Worm (Caenorhabditis elegans) whole organism, young adult: ENCODE data around the gene R05A10.3.

Source experiments
- B0019.2 ChIP-seq: fragments of 200-800 bp; sonication (Bioruptor generic); conservative IDR thresholded peaks from 2 replicates; pipeline ENCODE4 v1.3.6; 2022; ENCODE audit warnings: missing genetic modification reagents, missing genetic modification characterization, missing compliant biosample characterization
- C06A6.2 ChIP-seq: fragments of 200-800 bp; sonication (Bioruptor generic); conservative IDR thresholded peaks from 2 replicates; pipeline ENCODE4 v1.3.6; 2022; ENCODE audit warnings: missing genetic modification characterization, missing compliant biosample characterization
- F22D6.2 ChIP-seq: sonication (generic microtip); optimal IDR thresholded peaks from 2 replicates; lab custom pipeline; 2016; ENCODE audit warnings: mild to moderate bottlenecking, missing genetic modification characterization, missing compliant biosample characterization
- F23B12.7 ChIP-seq: sonication (generic microtip); optimal IDR thresholded peaks from 2 replicates; lab custom pipeline; 2017; ENCODE audit warnings: missing genetic modification characterization, mild to moderate bottlenecking, missing compliant biosample characterization, antibody characterized with exemption, moderate library complexity; ENCODE audit not compliant: insufficient read depth
- F55B11.4 ChIP-seq: sonication (generic microtip); optimal IDR thresholded peaks from 2 replicates; lab custom pipeline; 2016; ENCODE audit warnings: missing compliant biosample characterization, missing genetic modification characterization, borderline replicate concordance; ENCODE audit not compliant: insufficient read depth
- F57A8.1 ChIP-seq: fragments of 200-800 bp; sonication (Bioruptor generic); optimal IDR thresholded peaks from 2 replicates; lab custom pipeline; 2018; ENCODE audit warnings: mild to moderate bottlenecking, missing genetic modification characterization, moderate library complexity, missing compliant biosample characterization
- F57C9.4 ChIP-seq: sonication (generic microtip); optimal IDR thresholded peaks from 2 replicates; lab custom pipeline; 2017; ENCODE audit warnings: mild to moderate bottlenecking, missing genetic modification characterization, missing compliant biosample characterization
- K11D2.4 ChIP-seq: fragments of 200-800 bp; sonication (Bioruptor generic); IDR thresholded peaks from 2 replicates; pipeline ENCODE4 v1.3.6; 2022; ENCODE audit warnings: missing genetic modification reagents, missing genetic modification characterization, missing compliant biosample characterization
- T07F8.4 ChIP-seq: sonication (generic microtip); optimal IDR thresholded peaks from 2 replicates; lab custom pipeline; 2016; ENCODE audit warnings: mild to moderate bottlenecking, missing genetic modification characterization, moderate library complexity, missing compliant biosample characterization
- Y53F4B.3 ChIP-seq: fragments of 200-800 bp; sonication (Bioruptor generic); IDR thresholded peaks from 2 replicates; pipeline ENCODE4 v1.3.6; 2022; ENCODE audit warnings: missing genetic modification reagents, missing genetic modification characterization, missing compliant biosample characterization
- Y56A3A.18 ChIP-seq: fragments of 200-800 bp; sonication (Bioruptor generic); IDR thresholded peaks from 2 replicates; pipeline ENCODE4 v1.3.6; 2022; ENCODE audit warnings: missing genetic modification reagents, missing genetic modification characterization, missing compliant biosample characterization
- Y95B8A.8 ChIP-seq: fragments of 200-800 bp; sonication (Bioruptor generic); IDR thresholded peaks from 2 replicates; pipeline ENCODE4 v1.3.6; 2022; ENCODE audit warnings: missing genetic modification reagents, missing genetic modification characterization, missing compliant biosample characterization
- ama-1 ChIP-seq, 3 experiments: fragments of 150-350 bp in 1 of 3; sonication (generic microtip) in 2 of 3; optimal IDR thresholded peaks; 2 replicates each; lab custom pipeline; 2014 to 2018; ENCODE audit warnings: missing biosample characterization in 2 of 3, missing genetic modification characterization in 2 of 3, missing genetic modification reagents in 2 of 3
- attf-6 ChIP-seq: fragments of 200-800 bp; sonication (Bioruptor generic); IDR thresholded peaks from 2 replicates; pipeline ENCODE4 v1.3.6; 2022; ENCODE audit warnings: missing genetic modification reagents, missing genetic modification characterization, missing compliant biosample characterization
- bed-2 ChIP-seq: fragments of 200-800 bp; sonication (Bioruptor generic); IDR thresholded peaks from 2 replicates; pipeline ENCODE4 v1.3.6; 2022; ENCODE audit warnings: missing genetic modification reagents, missing genetic modification characterization, missing compliant biosample characterization
- ccch-3 ChIP-seq: fragments of 200-800 bp; sonication (Bioruptor generic); optimal IDR thresholded peaks from 2 replicates; lab custom pipeline; 2018; ENCODE audit warnings: mild to moderate bottlenecking, missing genetic modification characterization, missing compliant biosample characterization
- ceh-58 ChIP-seq: fragments of 200-800 bp; sonication (Bioruptor generic); IDR thresholded peaks from 2 replicates; pipeline ENCODE4 v1.3.6; 2022; ENCODE audit warnings: missing genetic modification characterization, missing compliant biosample characterization
- dox-1 ChIP-seq: fragments of 200-800 bp; sonication (Bioruptor generic); IDR thresholded peaks from 2 replicates; pipeline ENCODE4 v1.3.6; 2022; ENCODE audit warnings: missing genetic modification reagents, missing genetic modification characterization, missing compliant biosample characterization
- efl-1 ChIP-seq: fragments of 150-350 bp; optimal IDR thresholded peaks from 2 replicates; lab custom pipeline; 2014; ENCODE audit warnings: missing biosample characterization, missing genetic modification reagents, missing genetic modification characterization
- egl-44 ChIP-seq: fragments of 200-800 bp; sonication (Bioruptor generic); IDR thresholded peaks from 2 replicates; pipeline ENCODE4 v1.3.6; 2022; ENCODE audit warnings: missing genetic modification reagents, missing genetic modification characterization, missing compliant biosample characterization
- fkh-3 ChIP-seq: sonication (generic microtip); optimal IDR thresholded peaks from 2 replicates; lab custom pipeline; 2016; ENCODE audit warnings: mild to moderate bottlenecking, missing genetic modification characterization, missing compliant biosample characterization
- hlh-26 ChIP-seq: fragments of 200-800 bp; sonication (Bioruptor generic); conservative IDR thresholded peaks from 2 replicates; pipeline ENCODE4 v1.3.6; 2022; ENCODE audit warnings: missing genetic modification reagents, missing genetic modification characterization, missing compliant biosample characterization
- hmg-1.2 ChIP-seq: fragments of 200-800 bp; sonication (Bioruptor generic); IDR thresholded peaks from 2 replicates; pipeline ENCODE4 v1.3.6; 2022; ENCODE audit warnings: missing genetic modification reagents, missing genetic modification characterization, missing compliant biosample characterization
- mcd-1 ChIP-seq: fragments of 200-800 bp; sonication (Bioruptor generic); IDR thresholded peaks from 2 replicates; pipeline ENCODE4 v1.3.6; 2022; ENCODE audit warnings: missing genetic modification reagents, missing genetic modification characterization, missing compliant biosample characterization
- mel-28 ChIP-seq: sonication (generic microtip); optimal IDR thresholded peaks from 2 replicates; lab custom pipeline; 2016; ENCODE audit warnings: borderline replicate concordance, mild to moderate bottlenecking, missing genetic modification characterization, missing compliant biosample characterization
- mes-4 ChIP-seq: sonication (generic microtip); optimal IDR thresholded peaks from 2 replicates; lab custom pipeline; 2016; ENCODE audit warnings: missing genotype, missing genetic modification characterization, missing compliant biosample characterization
- nhr-80 ChIP-seq: sonication (generic microtip); optimal IDR thresholded peaks from 2 replicates; lab custom pipeline; 2016; ENCODE audit warnings: missing genetic modification characterization, missing compliant biosample characterization
- rec-8 ChIP-seq, 2 experiments: sonication (generic microtip); optimal IDR thresholded peaks; 2 replicates each; lab custom pipeline; 2016; ENCODE audit warnings: mild to moderate bottlenecking in 2 of 2, missing genetic modification characterization in 2 of 2, missing genetic modification reagents in 2 of 2, missing genotype in 2 of 2, missing biosample characterization in 1 of 2, missing compliant biosample characterization in 1 of 2, moderate library complexity in 1 of 2
- repo-1 ChIP-seq: sonication (generic microtip); optimal IDR thresholded peaks from 2 replicates; lab custom pipeline; 2017; ENCODE audit warnings: mild to moderate bottlenecking, missing genetic modification characterization, missing compliant biosample characterization
- snpc-4 ChIP-seq, 5 experiments: fragments of 150-350 bp in 1 of 5; sonication (generic microtip) in 4 of 5; optimal IDR thresholded peaks; 2 replicates each; lab custom pipeline; 2014 to 2018; ENCODE audit warnings: missing genetic modification characterization in 5 of 5, missing biosample characterization in 3 of 5, antibody characterized with exemption in 2 of 5, mild to moderate bottlenecking in 2 of 5, missing compliant biosample characterization in 2 of 5, missing genotype in 2 of 5, moderate library complexity in 2 of 5, missing genetic modification reagents in 1 of 5
- tlf-1 ChIP-seq: fragments of 200-800 bp; sonication (Bioruptor generic); optimal IDR thresholded peaks from 2 replicates; lab custom pipeline; 2018; ENCODE audit warnings: mild to moderate bottlenecking, missing genetic modification characterization, missing compliant biosample characterization
- zfh-2 ChIP-seq: fragments of 200-800 bp; sonication (Bioruptor generic); conservative IDR thresholded peaks from 2 replicates; pipeline ENCODE4 v1.3.6; 2022; ENCODE audit warnings: missing genetic modification reagents, missing genetic modification characterization, missing compliant biosample characterization
- zim-3 ChIP-seq: sonication (generic microtip); optimal IDR thresholded peaks from 2 replicates; lab custom pipeline; 2017; ENCODE audit warnings: mild to moderate bottlenecking, missing genetic modification characterization, moderate library complexity, missing compliant biosample characterization
- ztf-25 ChIP-seq: fragments of 200-800 bp; sonication (Bioruptor generic); IDR thresholded peaks from 2 replicates; pipeline ENCODE4 v1.3.6; 2022; ENCODE audit warnings: missing genetic modification reagents, missing genetic modification characterization, missing compliant biosample characterization
- ztf-28 ChIP-seq: fragments of 200-800 bp; sonication (Bioruptor generic); IDR thresholded peaks from 2 replicates; pipeline ENCODE4 v1.3.6; 2022; ENCODE audit warnings: missing genetic modification reagents, missing genetic modification characterization, missing compliant biosample characterization
- ztf-3 ChIP-seq: fragments of 200-800 bp; sonication (Bioruptor generic); optimal IDR thresholded peaks from 2 replicates; lab custom pipeline; 2018; ENCODE audit warnings: mild to moderate bottlenecking, missing genetic modification characterization, missing compliant biosample characterization

The R05A10.3 gene

DNA sequence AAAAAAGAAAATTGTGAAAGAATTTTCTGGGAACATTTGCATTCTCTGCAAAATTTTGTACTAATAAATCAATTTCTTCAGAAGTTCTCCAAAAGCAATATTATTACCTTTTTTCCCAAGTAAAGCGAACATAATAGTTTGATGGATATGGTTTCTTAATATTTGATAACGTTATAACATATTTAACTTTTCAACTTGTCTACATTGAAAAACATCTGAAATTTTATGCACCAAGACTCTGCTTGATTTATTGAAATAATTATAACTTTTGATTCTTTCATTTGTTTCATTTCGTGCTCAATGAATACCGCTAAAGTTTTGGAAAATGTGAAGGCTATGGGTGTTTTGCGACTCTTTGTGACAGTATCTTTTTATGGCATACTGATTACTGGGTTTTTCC lies 39.2 kb downstream of the R05A10.3 start, which contains the start of gene srz-31:
Gene srz-31, plus strand, starts transcription at position 301 of the 400 bp plus-strand sequence.
- no peak for TF ChIP-seq zfh-2 (GFP tag; lab: Robert Waterston, UW)
- TF ChIP-seq F55B11.4 (tag; lab: Kevin White, UChicago): no peak
- no peak for TF ChIP-seq tlf-1

DNA sequence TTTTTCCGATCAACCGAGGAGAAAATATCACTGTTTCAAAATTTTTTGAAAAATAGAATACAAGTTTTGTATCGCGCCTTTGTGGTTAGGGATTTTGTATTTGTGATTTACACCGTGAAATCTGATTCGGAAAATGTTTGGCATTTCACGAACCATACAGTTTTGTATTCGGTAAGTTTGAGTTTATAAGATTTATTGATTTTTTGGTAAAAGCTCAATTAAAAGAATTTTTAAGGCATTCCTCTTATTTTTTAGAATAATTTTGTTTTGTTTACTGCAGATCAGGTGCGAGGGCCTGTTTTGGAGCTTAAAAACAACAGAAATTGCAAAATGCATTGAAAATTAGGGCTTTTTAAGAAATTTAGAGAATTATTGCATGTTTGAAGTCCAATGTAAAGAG lies 42.9 kb downstream of the R05A10.3 start:
- TF ChIP-seq Y53F4B.3 (GFP tag; lab: Robert Waterston, UW): no peak
- no peak for TF ChIP-seq ccch-3 (GFP tag; lab: Kevin White, UChicago)
- TF ChIP-seq bed-2 (GFP tag; lab: Robert Waterston, UW): no peak
- no peak for TF ChIP-seq B0019.2 (GFP tag; lab: Robert Waterston, UW)
- no peak for TF ChIP-seq mel-28
- no peak for TF ChIP-seq attf-6 (GFP tag; lab: Robert Waterston, UW)

- TF ChIP-seq snpc-4 (GFP tag; optimal IDR thresholded peaks at IDR 0.05; lab: Kevin White, UChicago): no peak
- TF ChIP-seq snpc-4 (tag; optimal IDR thresholded peaks at IDR 0.05; lab: Kevin White, UChicago): peak in 1 of 4 experiments; percentile 10
- no peak for TF ChIP-seq mcd-1 (GFP tag; lab: Robert Waterston, UW)
Measured at ce11 chrIV:14131770-14132169, 44.5 kb downstream of the R05A10.3 start, which contains the start of gene srz-59. Gene srz-59 (plus strand): TSS chrIV:14132070.

DNA sequence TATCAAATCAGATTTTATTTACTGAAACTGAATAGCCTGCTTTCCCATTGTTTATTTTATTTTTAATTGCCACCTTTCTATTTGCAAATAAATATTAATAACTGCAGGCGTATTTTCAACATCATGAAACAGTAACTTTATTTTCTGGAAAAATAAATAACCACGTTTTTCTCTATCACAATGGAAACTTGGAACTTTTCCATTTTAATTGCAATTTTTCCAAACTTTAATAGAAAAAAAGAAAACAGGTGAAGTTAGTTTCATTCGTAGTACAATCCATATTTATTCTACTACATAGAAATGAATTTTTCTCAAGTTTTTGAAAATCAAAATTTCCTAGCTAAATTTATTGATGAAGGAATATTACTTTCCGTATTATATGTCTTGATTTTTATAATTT lies 47.2 kb downstream of the R05A10.3 start, which contains the start of gene srz-42:
Gene srz-42, plus strand, starts transcription at position 301 of the 400 bp plus-strand sequence.
- TF ChIP-seq K11D2.4 (no peak), fkh-3 (no peak), repo-1 (tag; lab: Kevin White, UChicago) (no peak), zim-3 (tag; lab: Kevin White, UChicago) (no peak), F23B12.7 (tag; lab: Kevin White, UChicago) (no peak), dox-1 (GFP tag; lab: Robert Waterston, UW) (no peak), ama-1 (optimal IDR thresholded peaks at IDR 0.05; lab: Kevin White, UChicago) (no peak), ama-1 (GFP tag; optimal IDR thresholded peaks at IDR 0.05; lab: Kevin White, UChicago) (no peak), mes-4 (tag; lab: Kevin White, UChicago) (no peak), ccch-3 (GFP tag; lab: Kevin White, UChicago) (no peak), Y53F4B.3 (GFP tag; lab: Robert Waterston, UW) (no peak), Y95B8A.8 (GFP tag; lab: Robert Waterston, UW) (no peak), F57C9.4 (tag; lab: Kevin White, UChicago) (no peak), nhr-80 (tag; lab: Kevin White, UChicago) (no peak), ztf-3 (GFP tag; lab: Kevin White, UChicago) (no peak), Y56A3A.18 (GFP tag; lab: Robert Waterston, UW) (no peak)

ce11 chrIV:14127805-14128610 lies 48.3 kb downstream of the R05A10.3 start, which contains the start of gene H12I19.115:
Gene H12I19.115 (minus strand): TSS chrIV:14127855.
- no peak for TF ChIP-seq rec-8 (tag; optimal IDR thresholded peaks at IDR 0.05; lab: Kevin White, UChicago)
- TF ChIP-seq zim-3 (tag; lab: Kevin White, UChicago): no peak

ce11 chrIV:14123956-14124355 lies 52.3 kb downstream of the R05A10.3 start, which contains the start of gene nkcc-1:
Gene nkcc-1 (minus strand): TSS chrIV:14124056.
- TF ChIP-seq B0019.2 (GFP tag; lab: Robert Waterston, UW) (no peak), hmg-1.2 (GFP tag; lab: Robert Waterston, UW) (no peak), F55B11.4 (tag; lab: Kevin White, UChicago) (no peak), ztf-28 (GFP tag; lab: Robert Waterston, UW) (no peak), ccch-3 (GFP tag; lab: Kevin White, UChicago) (no peak), egl-44 (GFP tag; lab: Robert Waterston, UW) (no peak), rec-8 (tag; optimal IDR thresholded peaks at IDR 0.05; lab: Kevin White, UChicago) (no peak), F57A8.1 (GFP tag; lab: Kevin White, UChicago) (no peak), efl-1 (GFP tag; lab: Kevin White, UChicago) (no peak), ztf-25 (GFP tag; lab: Robert Waterston, UW) (no peak), C06A6.2 (GFP tag; lab: Robert Waterston, UW) (no peak), ceh-58 (GFP tag; lab: Robert Waterston, UW) (no peak), mel-28 (no peak), F22D6.2 (tag; lab: Kevin White, UChicago) (no peak), T07F8.4 (tag; lab: Kevin White, UChicago) (no peak), hlh-26 (GFP tag; lab: Robert Waterston, UW) (no peak)
